Fruit fly (Drosophila melanogaster): ENCODE results near the gene CG42537.

The CG42537 gene

dm6 chr3R:6377497-6377896, at the start of gene CG42537:
Gene CG42537 (plus strand): TSS chr3R:6377797.
- TF ChIP-seq CG8478 (optimal IDR thresholded peaks at IDR 0.05) = no peak
- TF ChIP-seq CTCF (optimal IDR thresholded peaks at IDR 0.05) = no peak

- TF ChIP-seq CTCF (optimal IDR thresholded peaks at IDR 0.05) (no peak), CG8478 (optimal IDR thresholded peaks at IDR 0.05) (no peak)
These were observed 47.8 kb upstream of the CG42537 start, which contains the start of gene Osi18 for dm6 chr3R:6329774-6330298. Gene Osi18 (plus strand): TSS chr3R:6330248.

- TF ChIP-seq CTCF (optimal IDR thresholded peaks at IDR 0.05) (no peak), CG8478 (optimal IDR thresholded peaks at IDR 0.05) (no peak)
These were observed 42.6 kb upstream of the CG42537 start, which contains the start of gene Osi19 for dm6 chr3R:6334906-6335433. Gene Osi19 (plus strand): TSS chr3R:6335362.

- TF ChIP-seq CG8478 (optimal IDR thresholded peaks at IDR 0.05) (no peak), CTCF (optimal IDR thresholded peaks at IDR 0.05) (no peak)
These were observed 40.2 kb upstream of the CG42537 start for dm6 chr3R:6337397-6337796.

- TF ChIP-seq CG8478 (optimal IDR thresholded peaks at IDR 0.05) (no peak), CTCF (optimal IDR thresholded peaks at IDR 0.05) (no peak)
These were observed 37.8 kb upstream of the CG42537 start, which contains the start of gene Osi20 for dm6 chr3R:6339795-6340194. Gene Osi20 (plus strand): TSS chr3R:6340095.

- no peak for TF ChIP-seq CG8478 (optimal IDR thresholded peaks at IDR 0.05)
- no peak for TF ChIP-seq CTCF (optimal IDR thresholded peaks at IDR 0.05)
These were observed 35.9 kb upstream of the CG42537 start, which contains the start of gene CG17917 for dm6 chr3R:6341668-6342067. Gene CG17917 (plus strand): TSS chr3R:6341968.

- no peak for TF ChIP-seq CG8478 (optimal IDR thresholded peaks at IDR 0.05)
- no peak for TF ChIP-seq CTCF (optimal IDR thresholded peaks at IDR 0.05)
These were observed 34.9 kb upstream of the CG42537 start, which contains the start of gene CG10298 for dm6 chr3R:6342702-6343101. Gene CG10298 (plus strand): TSS chr3R:6343002.

dm6 chr3R:6343396-6344239, 34.0 kb upstream of the CG42537 start, which contains the start of gene CG17919:
Gene CG17919 (plus strand): TSS chr3R:6344029.
- TF ChIP-seq CG8478 (optimal IDR thresholded peaks at IDR 0.05) (no peak), CTCF (optimal IDR thresholded peaks at IDR 0.05) (no peak)

- TF ChIP-seq CG8478 (optimal IDR thresholded peaks at IDR 0.05) = no peak
- no peak for TF ChIP-seq CTCF (optimal IDR thresholded peaks at IDR 0.05)
These were observed 31.8 kb upstream of the CG42537 start, which contains the start of the genes SmD2 and CG18048 for dm6 chr3R:6345814-6346213. Gene SmD2 (minus strand): TSS chr3R:6345911. Gene CG18048 (plus strand): TSS chr3R:6346111.

dm6 chr3R:6348943-6349342, 28.7 kb upstream of the CG42537 start, which contains the start of gene Hr83:
Gene Hr83 (plus strand): TSS chr3R:6349243.
- TF ChIP-seq CTCF (optimal IDR thresholded peaks at IDR 0.05) = no peak
- TF ChIP-seq CG8478 (optimal IDR thresholded peaks at IDR 0.05) = no peak

dm6 chr3R:6350755-6351154, 26.8 kb upstream of the CG42537 start, which contains the start of gene Pak:
Gene Pak (plus strand): TSS chr3R:6350896.
- TF ChIP-seq CTCF (optimal IDR thresholded peaks at IDR 0.05) (no peak), CG8478 (optimal IDR thresholded peaks at IDR 0.05) (no peak)

dm6 chr3R:6351181-6351580, 26.4 kb upstream of the CG42537 start:
- TF ChIP-seq CTCF (optimal IDR thresholded peaks at IDR 0.05) = no peak
- TF ChIP-seq CG8478 (optimal IDR thresholded peaks at IDR 0.05) = no peak

dm6 chr3R:6351696-6352378, 25.8 kb upstream of the CG42537 start:
- no peak for TF ChIP-seq CTCF (optimal IDR thresholded peaks at IDR 0.05)
- no peak for TF ChIP-seq CG8478 (optimal IDR thresholded peaks at IDR 0.05)

dm6 chr3R:6352436-6352835, 25.2 kb upstream of the CG42537 start:
- no peak for TF ChIP-seq CG8478 (optimal IDR thresholded peaks at IDR 0.05)
- no peak for TF ChIP-seq CTCF (optimal IDR thresholded peaks at IDR 0.05)

Measured in S2 (cell line).